Fruit fly (Drosophila melanogaster) whole organism, embryonic: ENCODE data around the gene TyrRS.

Source experiments
- CG10209 ChIP-seq: fragments of 200-800 bp; sonication (Bioruptor generic); optimal IDR thresholded peaks from 3 replicates; lab custom pipeline; 2017; ENCODE audit warnings: missing biosample characterization, mild to moderate bottlenecking, missing genetic modification characterization, missing genetic modification reagents
- CG10543 ChIP-seq: fragments of 200-800 bp; sonication (Bioruptor generic); optimal IDR thresholded peaks from 3 replicates; lab custom pipeline; 2017; ENCODE audit warnings: missing biosample characterization, mild to moderate bottlenecking, missing genetic modification characterization, moderate library complexity
- CG10979 ChIP-seq: fragments of 200-800 bp; sonication (Bioruptor generic); optimal IDR thresholded peaks from 2 replicates; lab custom pipeline; 2018; ENCODE audit warnings: missing biosample characterization, mild to moderate bottlenecking, missing genetic modification characterization, moderate library complexity
- CG11696 ChIP-seq: fragments of 200-800 bp; sonication (Bioruptor generic); IDR thresholded peaks from 2 replicates; pipeline ENCODE4 v1.3.6; 2022; ENCODE audit warnings: missing biosample characterization, missing genetic modification characterization
- CG12236 ChIP-seq: fragments of 200-800 bp; sonication (Bioruptor generic); optimal IDR thresholded peaks from 2 replicates; lab custom pipeline; 2016; ENCODE audit warnings: missing biosample characterization, missing genetic modification characterization
- CG12391 ChIP-seq: fragments of 200-800 bp; sonication (Bioruptor generic); optimal IDR thresholded peaks from 3 replicates; lab custom pipeline; 2018; ENCODE audit warnings: missing biosample characterization, mild to moderate bottlenecking, missing genetic modification characterization, moderate library complexity
- CG13424 ChIP-seq: fragments of 200-800 bp; sonication (Bioruptor generic); optimal IDR thresholded peaks from 2 replicates; lab custom pipeline; 2019; ENCODE audit warnings: missing biosample characterization, mild to moderate bottlenecking, missing genetic modification characterization, moderate library complexity
- CG16863 ChIP-seq: fragments of 200-800 bp; sonication (Bioruptor generic); optimal IDR thresholded peaks from 3 replicates; lab custom pipeline; 2016; ENCODE audit warnings: missing biosample characterization, missing genetic modification characterization
- CG17361 ChIP-seq: fragments of 200-800 bp; sonication (Bioruptor generic); IDR thresholded peaks from 3 replicates; pipeline ENCODE4 v1.3.6; 2022; ENCODE audit warnings: missing biosample characterization, missing genetic modification characterization
- CG18262 ChIP-seq: fragments of 200-800 bp; optimal IDR thresholded peaks from 3 replicates; lab custom pipeline; 2019; ENCODE audit warnings: missing biosample characterization, mild to moderate bottlenecking, missing genetic modification characterization, moderate library complexity
- CG2129 ChIP-seq: fragments of 200-800 bp; sonication (Bioruptor generic); IDR thresholded peaks from 2 replicates; pipeline ENCODE4 v1.3.6; 2022; ENCODE audit warnings: missing biosample characterization, missing genetic modification characterization; ENCODE audit not compliant: partially characterized antibody
- CG2678 ChIP-seq: fragments of 200-800 bp; sonication (Bioruptor generic); optimal IDR thresholded peaks from 3 replicates; lab custom pipeline; 2019; ENCODE audit warnings: missing biosample characterization, mild to moderate bottlenecking, missing genetic modification characterization, moderate library complexity
- CG2712 ChIP-seq: fragments of 200-800 bp; optimal IDR thresholded peaks from 3 replicates; lab custom pipeline; 2019; ENCODE audit warnings: missing biosample characterization, mild to moderate bottlenecking, missing genetic modification characterization, moderate library complexity
- CG30431 ChIP-seq: fragments of 200-800 bp; sonication (Bioruptor generic); optimal IDR thresholded peaks from 2 replicates; lab custom pipeline; 2017; ENCODE audit warnings: missing biosample characterization, missing genetic modification characterization
- CG4404 ChIP-seq: fragments of 200-800 bp; sonication (Bioruptor generic); IDR thresholded peaks from 2 replicates; pipeline ENCODE4 v1.3.6; 2022; ENCODE audit warnings: missing biosample characterization, missing genetic modification characterization
- CG6175 ChIP-seq: fragments of 200-800 bp; sonication (Bioruptor generic); IDR thresholded peaks from 3 replicates; pipeline ENCODE4 v1.3.6; 2022; ENCODE audit warnings: missing biosample characterization, missing genetic modification characterization
- CG6791 ChIP-seq: fragments of 200-800 bp; sonication (Bioruptor generic); IDR thresholded peaks from 3 replicates; pipeline ENCODE4 v1.3.6; 2022; ENCODE audit warnings: missing biosample characterization, missing genetic modification characterization; ENCODE audit not compliant: partially characterized antibody
- CG6813 ChIP-seq: fragments of 200-800 bp; sonication (Bioruptor generic); optimal IDR thresholded peaks from 2 replicates; lab custom pipeline; 2017; ENCODE audit warnings: missing biosample characterization, missing genetic modification characterization, mild to moderate bottlenecking, moderate library complexity, missing genetic modification reagents
- CG8924 ChIP-seq: fragments of 200-800 bp; optimal IDR thresholded peaks from 3 replicates; lab custom pipeline; 2019; ENCODE audit warnings: missing biosample characterization, mild to moderate bottlenecking, missing genetic modification characterization, moderate library complexity
- CG9215 ChIP-seq: fragments of 200-800 bp; sonication (Bioruptor generic); IDR thresholded peaks from 2 replicates; pipeline ENCODE4 v1.3.6; 2022; ENCODE audit warnings: missing biosample characterization, missing genetic modification characterization
- CG9609 ChIP-seq: fragments of 200-800 bp; sonication (Bioruptor generic); optimal IDR thresholded peaks from 3 replicates; lab custom pipeline; 2016; ENCODE audit warnings: missing biosample characterization, missing genetic modification characterization
- CoRest ChIP-seq: fragments of 200-800 bp; sonication (Bioruptor generic); optimal IDR thresholded peaks from 3 replicates; lab custom pipeline; 2018; ENCODE audit warnings: missing biosample characterization, mild to moderate bottlenecking, missing genetic modification characterization, moderate library complexity
- Dll ChIP-seq: fragments of 200-800 bp; sonication (Bioruptor generic); IDR thresholded peaks from 4 replicates; pipeline ENCODE4 v1.3.6; 2022; ENCODE audit warnings: missing biosample characterization, missing genetic modification characterization; ENCODE audit not compliant: partially characterized antibody
- Ets65A ChIP-seq: fragments of 200-800 bp; sonication (Bioruptor generic); peaks from one replicate; lab custom pipeline; 2016; ENCODE audit warnings: missing biosample characterization, missing genetic modification characterization
- HLH4C ChIP-seq: fragments of 200-800 bp; sonication (Bioruptor generic); IDR thresholded peaks from 3 replicates; pipeline ENCODE4 v1.3.6; 2022; ENCODE audit warnings: missing biosample characterization, missing genetic modification characterization; ENCODE audit not compliant: partially characterized antibody
- Hr3 ChIP-seq: fragments of 200-800 bp; sonication (Bioruptor generic); optimal IDR thresholded peaks from 3 replicates; lab custom pipeline; 2016; ENCODE audit warnings: missing biosample characterization, missing genetic modification characterization
- NfI ChIP-seq: fragments of 200-800 bp; sonication (Bioruptor generic); optimal IDR thresholded peaks from 3 replicates; lab custom pipeline; 2018; ENCODE audit warnings: missing biosample characterization, mild to moderate bottlenecking, missing genetic modification characterization, moderate library complexity
- Sox100B ChIP-seq: fragments of 200-800 bp; sonication (Bioruptor generic); optimal IDR thresholded peaks from 3 replicates; lab custom pipeline; 2018; ENCODE audit warnings: missing biosample characterization, mild to moderate bottlenecking, missing genetic modification characterization
- az2 ChIP-seq: fragments of 200-800 bp; sonication (Bioruptor generic); optimal IDR thresholded peaks from 3 replicates; lab custom pipeline; 2016; ENCODE audit warnings: missing biosample characterization, missing genetic modification characterization
- bsh ChIP-seq, 2 experiments: fragments of 200-800 bp; sonication (Bioruptor generic); optimal IDR thresholded peaks; 2 replicates each; lab custom pipeline; 2017 to 2018; ENCODE audit warnings: mild to moderate bottlenecking in 2 of 2, missing biosample characterization in 2 of 2, missing genetic modification characterization in 2 of 2, moderate library complexity in 1 of 2
- cg ChIP-seq: fragments of 200-800 bp; sonication (Bioruptor generic); optimal IDR thresholded peaks from 3 replicates; lab custom pipeline; 2019; ENCODE audit warnings: missing biosample characterization, mild to moderate bottlenecking, missing genetic modification characterization, moderate library complexity
- chm ChIP-seq: fragments of 200-800 bp; sonication (Bioruptor generic); IDR thresholded peaks from 2 replicates; pipeline ENCODE4 v1.3.6; 2022; ENCODE audit warnings: missing biosample characterization, missing genetic modification characterization
- corto ChIP-seq: fragments of 200-800 bp; sonication (Bioruptor generic); optimal IDR thresholded peaks from 2 replicates; lab custom pipeline; 2016; ENCODE audit warnings: missing biosample characterization, mild to moderate bottlenecking, missing genetic modification characterization, moderate library complexity
- crp ChIP-seq, 2 experiments: fragments of 200-800 bp; sonication (Bioruptor generic); optimal IDR thresholded peaks; 2 replicates in 1 of 2; 3 replicates in 1 of 2; lab custom pipeline; 2017; ENCODE audit warnings: missing biosample characterization in 2 of 2, missing genetic modification characterization in 2 of 2, mild to moderate bottlenecking in 1 of 2, moderate library complexity in 1 of 2
- cwo ChIP-seq: fragments of 200-800 bp; sonication (Bioruptor generic); optimal IDR thresholded peaks from 3 replicates; lab custom pipeline; 2017; ENCODE audit warnings: missing biosample characterization, missing genetic modification characterization, mild to moderate bottlenecking, moderate library complexity, missing genetic modification reagents
- disco-r ChIP-seq: fragments of 200-800 bp; sonication (Bioruptor generic); optimal IDR thresholded peaks from 2 replicates; lab custom pipeline; 2016; ENCODE audit warnings: missing biosample characterization, missing genetic modification characterization
- dmrt11E ChIP-seq: fragments of 200-800 bp; sonication (Bioruptor generic); optimal IDR thresholded peaks from 3 replicates; lab custom pipeline; 2018; ENCODE audit warnings: missing biosample characterization, mild to moderate bottlenecking, missing genetic modification characterization, moderate library complexity
- dmrt99B ChIP-seq: fragments of 200-800 bp; sonication (Bioruptor generic); optimal IDR thresholded peaks from 2 replicates; lab custom pipeline; 2018; ENCODE audit warnings: missing biosample characterization, mild to moderate bottlenecking, missing genetic modification characterization, moderate library complexity
- emc ChIP-seq: fragments of 200-800 bp; sonication (Bioruptor generic); optimal IDR thresholded peaks from 2 replicates; lab custom pipeline; 2016; ENCODE audit warnings: missing biosample characterization, missing genetic modification characterization
- nerfin-1 ChIP-seq: fragments of 200-800 bp; sonication (Bioruptor generic); optimal IDR thresholded peaks from 3 replicates; lab custom pipeline; 2019; ENCODE audit warnings: missing biosample characterization, mild to moderate bottlenecking, missing genetic modification characterization, moderate library complexity
- nmo ChIP-seq: fragments of 200-800 bp; sonication (Bioruptor generic); optimal IDR thresholded peaks from 2 replicates; lab custom pipeline; 2018; ENCODE audit warnings: missing biosample characterization, mild to moderate bottlenecking, missing genetic modification characterization, moderate library complexity
- pho ChIP-seq: fragments of 200-800 bp; sonication (Bioruptor generic); optimal IDR thresholded peaks from 2 replicates; lab custom pipeline; 2016; ENCODE audit warnings: missing biosample characterization, missing genetic modification characterization
- phol ChIP-seq: fragments of 200-800 bp; sonication (Bioruptor generic); optimal IDR thresholded peaks from 3 replicates; lab custom pipeline; 2018; ENCODE audit warnings: missing biosample characterization, mild to moderate bottlenecking, missing genetic modification characterization, moderate library complexity
- row ChIP-seq: fragments of 200-800 bp; sonication (Bioruptor generic); IDR thresholded peaks from 3 replicates; pipeline ENCODE4 v1.3.6; 2022; ENCODE audit warnings: missing biosample characterization, missing genetic modification characterization
- scrt ChIP-seq: fragments of 200-800 bp; sonication (Bioruptor generic); optimal IDR thresholded peaks from 2 replicates; lab custom pipeline; 2018; ENCODE audit warnings: missing biosample characterization, mild to moderate bottlenecking, missing genetic modification characterization, moderate library complexity
- so ChIP-seq: fragments of 200-800 bp; sonication (Bioruptor generic); IDR thresholded peaks from 3 replicates; pipeline ENCODE4 v1.3.6; 2022; ENCODE audit warnings: missing biosample characterization, missing genetic modification characterization
- ssp ChIP-seq: fragments of 200-800 bp; sonication (Bioruptor generic); IDR thresholded peaks from 2 replicates; pipeline ENCODE4 v1.3.6; 2022; ENCODE audit warnings: missing biosample characterization, missing genetic modification characterization
- wdn ChIP-seq: fragments of 200-800 bp; sonication (Bioruptor generic); IDR thresholded peaks from 2 replicates; pipeline ENCODE4 v1.3.6; 2022; ENCODE audit warnings: missing biosample characterization, missing genetic modification characterization
- zf30C ChIP-seq: fragments of 200-800 bp; sonication (Bioruptor generic); optimal IDR thresholded peaks from 3 replicates; lab custom pipeline; 2018; ENCODE audit warnings: missing biosample characterization, mild to moderate bottlenecking, missing genetic modification characterization

Gene TyrRS

DNA sequence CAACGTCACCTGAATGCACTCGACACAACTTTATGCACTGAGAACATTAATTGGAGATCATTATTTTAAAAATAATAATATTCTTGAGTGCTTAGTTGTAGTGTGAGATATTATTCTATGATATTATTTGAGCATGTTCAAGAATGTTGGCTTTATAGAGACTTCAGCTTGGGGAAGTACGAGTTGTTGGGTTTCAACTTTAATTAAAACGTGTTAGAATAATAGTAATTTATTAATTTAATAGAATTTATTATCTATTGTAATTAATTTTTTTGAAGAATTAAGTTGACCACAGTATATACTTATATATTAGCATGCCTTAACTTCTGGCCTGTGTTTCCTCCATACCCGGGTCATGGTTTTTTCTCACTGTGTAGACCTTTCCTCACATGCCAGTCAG is 44.7 kb upstream of the TyrRS start (continued):
- peak; percentile 25 for TF ChIP-seq phol (tag; lab: Kevin White, UChicago)
- TF ChIP-seq CG6175 (GFP tag; lab: Robert Waterston, UW): no peak
- TF ChIP-seq emc: no peak
- TF ChIP-seq CG11696: no peak
- no peak for TF ChIP-seq CG6791
- peak; percentile 27 for TF ChIP-seq Sox100B
- TF ChIP-seq CG16863 (GFP tag; lab: Kevin White, UChicago): no peak
- peak; percentile 12 for TF ChIP-seq CG2678 (tag; lab: Kevin White, UChicago)
- no peak for TF ChIP-seq corto (GFP tag; lab: Kevin White, UChicago)
- TF ChIP-seq nmo (GFP tag; lab: Kevin White, UChicago): peak; percentile 22
- TF ChIP-seq bsh (GFP tag; optimal IDR thresholded peaks at IDR 0.05; lab: Kevin White, UChicago): peak in 1 of 2 experiments; percentile 51
- TF ChIP-seq disco-r (GFP tag; lab: Kevin White, UChicago): no peak
- peak; percentile 28 for TF ChIP-seq CG10979
- no peak for TF ChIP-seq dmrt11E (tag; lab: Kevin White, UChicago)
- no peak for TF ChIP-seq CG9609 (GFP tag; lab: Kevin White, UChicago)
- no peak for TF ChIP-seq scrt
- no peak for TF ChIP-seq CG10209 (GFP tag; lab: Kevin White, UChicago)
- no peak for TF ChIP-seq CG8924 (tag; lab: Kevin White, UChicago)
- TF ChIP-seq Dll (GFP tag; lab: Robert Waterston, UW): no peak
- peak; percentile 1 for TF ChIP-seq az2
- no peak for TF ChIP-seq chm (GFP tag; lab: Robert Waterston, UW)
- TF ChIP-seq CG18262: peak; percentile 32
- no peak for TF ChIP-seq HLH4C (GFP tag; lab: Robert Waterston, UW)
- TF ChIP-seq CG10543 (GFP tag; lab: Kevin White, UChicago): no peak
- no peak for TF ChIP-seq CG12391 (tag; lab: Kevin White, UChicago)
- no peak for TF ChIP-seq zf30C
- no peak for TF ChIP-seq wdn (GFP tag; lab: Robert Waterston, UW)
- no peak for TF ChIP-seq CG12236 (GFP tag; lab: Kevin White, UChicago)
- TF ChIP-seq nerfin-1 (tag; lab: Kevin White, UChicago): no peak
- no peak for TF ChIP-seq Hr3 (GFP tag; lab: Kevin White, UChicago)
- 0 out of 3 replicates have a peak, but pooled peaks have one; percentile 27 for TF ChIP-seq CG17361 (GFP tag; lab: Robert Waterston, UW)
- no peak for TF ChIP-seq NfI (GFP tag; lab: Kevin White, UChicago)
- TF ChIP-seq cg (GFP tag; lab: Kevin White, UChicago): no peak

DNA sequence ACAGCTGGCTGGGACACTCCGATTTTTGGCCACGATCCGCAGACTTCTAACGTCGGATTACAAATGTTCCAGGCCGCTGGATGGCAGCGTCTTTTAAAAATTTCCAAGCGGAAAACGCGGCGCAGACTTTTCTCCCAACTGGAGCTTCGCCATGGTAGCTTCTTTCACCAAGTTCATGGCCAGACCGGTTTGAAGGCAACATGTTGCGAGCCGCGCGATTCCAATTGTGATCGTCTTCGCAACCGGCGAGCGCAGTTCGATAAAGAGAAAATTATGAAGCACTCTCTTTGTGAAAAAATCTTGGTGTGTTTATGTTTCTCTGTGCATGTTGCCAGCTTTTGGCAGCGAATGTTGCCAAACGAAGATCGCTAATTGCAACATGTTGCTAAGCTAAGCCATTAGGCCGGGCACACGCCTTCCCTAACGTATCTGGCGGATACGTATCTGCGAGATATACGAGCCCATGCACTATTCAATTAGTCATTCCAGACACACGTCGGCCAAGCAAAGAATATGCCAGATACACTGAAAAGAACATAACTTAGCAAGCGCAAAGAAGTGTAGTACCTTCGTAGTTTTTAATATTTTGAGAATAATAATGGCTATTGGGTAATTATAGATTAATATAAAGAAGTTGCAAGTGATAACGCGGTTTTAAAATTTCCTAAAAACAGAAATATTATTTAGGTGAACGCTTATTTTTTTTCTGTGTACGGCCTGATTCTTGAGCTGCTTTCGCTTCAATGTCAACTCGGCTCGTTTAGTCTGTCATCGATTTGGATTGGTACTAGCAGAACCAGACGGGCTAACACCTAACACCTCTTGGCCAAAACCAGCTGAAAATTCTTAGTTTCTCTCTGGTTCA is 33.0 kb upstream of the TyrRS start, which contains the start of gene dsx-c73A:
Gene dsx-c73A (minus strand): TSS at position 72 of the 865 bp plus-strand sequence.
- TF ChIP-seq row (GFP tag; lab: Robert Waterston, UW) (peak; percentile 52; the same call in 2 of the 3 replicates), CG11696 (0 out of 2 replicates have a peak, but pooled peaks have one; percentile 14), CG4404 (GFP tag; lab: Robert Waterston, UW) (0 out of 2 replicates have a peak, but pooled peaks have one; percentile 7), CG2129 (GFP tag; lab: Robert Waterston, UW) (no peak), dmrt99B (tag; lab: Kevin White, UChicago) (peak; percentile 22), pho (GFP tag; lab: Kevin White, UChicago) (no peak), CG9215 (GFP tag; lab: Robert Waterston, UW) (no peak), Ets65A (GFP tag; lab: Kevin White, UChicago) (peak; percentile 89), CG2712 (tag; lab: Kevin White, UChicago) (peak; percentile 64), crp (GFP tag; optimal IDR thresholded peaks at IDR 0.05; lab: Kevin White, UChicago) (no peak), CG13424 (tag; lab: Kevin White, UChicago) (peak; percentile 32), ssp (peak; percentile 36; the same call in 1 of the 2 replicates), so (GFP tag; lab: Robert Waterston, UW) (0 out of 3 replicates have a peak, but pooled peaks have one; percentile 21), CG30431 (GFP tag; lab: Kevin White, UChicago) (no peak), CoRest (tag; lab: Kevin White, UChicago) (peak; percentile 38), CG6813 (no peak), cwo (GFP tag; lab: Kevin White, UChicago) (no peak)
